Worm (Caenorhabditis elegans): ENCODE data around the gene C04E6.12.

- TF ChIP-seq pha-4 (tag; optimal IDR thresholded peaks at IDR 0.05) (no peak), nhr-28 (tag; optimal IDR thresholded peaks at IDR 0.05) (no peak), elt-3 (tag; optimal IDR thresholded peaks at IDR 0.05) (no peak), nhr-2 (tag; optimal IDR thresholded peaks at IDR 0.05) (no peak), unc-120 (tag; optimal IDR thresholded peaks at IDR 0.05; ENCODE audit: poor library complexity, severe bottlenecking) (no peak), drap-1 (GFP tag; optimal IDR thresholded peaks at IDR 0.05) (no peak), snpc-4 (tag; optimal IDR thresholded peaks at IDR 0.05) (no peak), nhr-76 (tag; optimal IDR thresholded peaks at IDR 0.05) (no peak), elt-1 (tag; optimal IDR thresholded peaks at IDR 0.05; ENCODE audit: borderline replicate concordance, insufficient read depth) (no peak), tbx-8 (GFP tag; optimal IDR thresholded peaks at IDR 0.05) (no peak), ztf-11 (tag; optimal IDR thresholded peaks at IDR 0.05) (no peak), unc-62 (GFP tag; optimal IDR thresholded peaks at IDR 0.05) (no peak), nhr-237 (tag; optimal IDR thresholded peaks at IDR 0.05) (no peak)
Observed at ce11 chrV:5906252-5906651, 13.5 kb downstream of the C04E6.12 start, which contains the start of gene srd-15.
